Worm (Caenorhabditis elegans) whole organism, late embryonic: ENCODE results near the gene srbc-63.

Source experiments
- dve-1 ChIP-seq: sonication (generic microtip); optimal IDR thresholded peaks from 2 replicates; lab custom pipeline; 2017; ENCODE audit warnings: antibody characterized with exemption, mild to moderate bottlenecking, missing genetic modification characterization, missing compliant biosample characterization
- eyg-1 ChIP-seq: sonication (generic microtip); optimal IDR thresholded peaks from 2 replicates; lab custom pipeline; 2016; ENCODE audit warnings: missing genotype, missing genetic modification characterization, missing compliant biosample characterization
- fkh-10 ChIP-seq: fragments of 150-350 bp; optimal IDR thresholded peaks from 2 replicates; lab custom pipeline; 2014; ENCODE audit warnings: missing biosample characterization, missing genetic modification reagents, missing genetic modification characterization
- fkh-6 ChIP-seq: sonication (generic microtip); optimal IDR thresholded peaks from 2 replicates; lab custom pipeline; 2016; ENCODE audit warnings: missing genetic modification characterization, missing compliant biosample characterization
- lin-11 ChIP-seq: fragments of 200-800 bp; sonication (Bioruptor generic); optimal IDR thresholded peaks from 2 replicates; lab custom pipeline; 2018; ENCODE audit warnings: mild to moderate bottlenecking, missing genetic modification characterization, missing compliant biosample characterization
- madf-2 ChIP-seq: sonication (generic microtip); optimal IDR thresholded peaks from 2 replicates; lab custom pipeline; 2017; ENCODE audit warnings: missing genetic modification characterization, missing compliant biosample characterization
- nhr-11 ChIP-seq: fragments of 150-350 bp; optimal IDR thresholded peaks from 2 replicates; lab custom pipeline; 2014; ENCODE audit warnings: missing biosample characterization, missing genetic modification characterization
- pag-3 ChIP-seq: sonication (generic microtip); optimal IDR thresholded peaks from 2 replicates; lab custom pipeline; 2016; ENCODE audit warnings: missing compliant biosample characterization, missing genetic modification characterization, borderline replicate concordance
- pat-9 ChIP-seq: fragments of 200-800 bp; sonication (Bioruptor generic); optimal IDR thresholded peaks from 2 replicates; lab custom pipeline; 2018; ENCODE audit warnings: mild to moderate bottlenecking, missing genetic modification characterization, moderate library complexity, missing compliant biosample characterization
- pqm-1 ChIP-seq: sonication (generic microtip); optimal IDR thresholded peaks from 2 replicates; lab custom pipeline; 2016; ENCODE audit warnings: missing genetic modification characterization, missing compliant biosample characterization
- tbx-2 ChIP-seq: sonication (generic microtip); optimal IDR thresholded peaks from 2 replicates; lab custom pipeline; 2016; ENCODE audit warnings: missing genetic modification characterization, missing compliant biosample characterization
- unc-55 ChIP-seq: sonication (generic microtip); optimal IDR thresholded peaks from 2 replicates; lab custom pipeline; 2017; ENCODE audit warnings: missing biosample characterization, missing genetic modification reagents, missing genetic modification characterization
- zip-5 ChIP-seq: sonication (generic microtip); optimal IDR thresholded peaks from 2 replicates; lab custom pipeline; 2016; ENCODE audit warnings: missing genetic modification characterization, missing compliant biosample characterization

ce11 chrV:15459088-15459487 is 46.6 kb upstream of the srbc-63 start, which contains the start of gene str-71:
- TF ChIP-seq fkh-10: no peak
- no peak for TF ChIP-seq pqm-1
- TF ChIP-seq unc-55 (GFP tag; lab: Kevin White, UChicago): no peak
- no peak for TF ChIP-seq lin-11 (tag; lab: Kevin White, UChicago)
- no peak for TF ChIP-seq madf-2 (tag; lab: Kevin White, UChicago)
- no peak for TF ChIP-seq pag-3 (tag; lab: Kevin White, UChicago)
- TF ChIP-seq tbx-2 (tag; lab: Kevin White, UChicago): no peak
- TF ChIP-seq fkh-6 (tag; lab: Kevin White, UChicago): no peak
- no peak for TF ChIP-seq dve-1 (tag; lab: Kevin White, UChicago)
- no peak for TF ChIP-seq zip-5 (tag; lab: Kevin White, UChicago)
- no peak for TF ChIP-seq eyg-1 (tag; lab: Kevin White, UChicago)
- no peak for TF ChIP-seq nhr-11 (tag; lab: Kevin White, UChicago)
- no peak for TF ChIP-seq pat-9 (tag; lab: Kevin White, UChicago)
